Worm (Caenorhabditis elegans): ENCODE data around the gene famk-1.

DNA sequence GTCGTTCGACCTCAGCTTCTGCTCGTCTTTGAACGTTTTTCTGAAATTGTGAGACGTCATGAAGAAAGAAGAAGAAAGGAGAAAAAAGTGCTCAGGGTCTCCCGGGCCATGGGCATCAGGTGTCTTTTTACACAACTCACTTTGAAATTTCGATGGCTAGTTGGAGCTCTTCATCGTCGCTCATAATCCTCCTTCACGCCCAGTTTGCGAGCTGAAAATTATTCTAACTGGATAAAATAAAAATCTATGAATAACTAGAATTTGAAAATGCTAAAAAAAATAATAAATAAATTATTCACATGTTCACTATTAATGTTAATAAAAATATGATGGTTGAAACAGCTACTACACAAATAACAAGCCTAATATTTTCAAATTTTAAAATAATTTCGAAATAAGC lies 33.1 kb upstream of the famk-1 start, which contains the start of gene piki-1:
- TF ChIP-seq W03F9.2 (tag; optimal IDR thresholded peaks at IDR 0.05) (no peak), dao-5 (tag; optimal IDR thresholded peaks at IDR 0.05) (no peak)
